Worm (Caenorhabditis elegans): Measurements from ENCODE around the gene acl-2.

DNA sequence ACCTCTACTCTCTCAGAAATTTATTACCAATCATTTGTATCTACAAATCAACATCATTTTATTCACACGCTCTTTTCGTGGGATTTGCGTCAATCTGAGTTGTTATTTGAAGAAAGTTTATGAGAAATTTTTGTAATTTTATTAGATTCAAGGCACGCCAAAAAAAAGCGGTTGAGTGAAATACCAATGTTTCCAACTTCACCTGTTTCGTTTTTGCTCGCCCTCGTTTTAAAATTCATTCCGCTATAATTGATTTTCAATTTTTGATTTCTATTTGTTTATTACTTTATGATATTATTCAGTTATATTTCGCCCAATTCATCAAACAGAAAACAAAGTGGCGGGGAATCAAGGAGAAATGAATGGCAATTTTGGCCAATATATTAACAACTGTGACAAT is 30.1 kb downstream of the acl-2 start, which contains the start of gene K08H10.10:
- TF ChIP-seq athp-1 (tag; optimal IDR thresholded peaks at IDR 0.05) (no peak), B0035.1 (tag; optimal IDR thresholded peaks at IDR 0.05) (no peak), F49E8.2 (tag; optimal IDR thresholded peaks at IDR 0.05; ENCODE audit: insufficient read depth) (no peak), egrh-3 (GFP tag; IDR thresholded peaks at IDR 0.05) (no peak), repo-1 (tag; optimal IDR thresholded peaks at IDR 0.05) (no peak), D2030.7 (GFP tag; IDR thresholded peaks at IDR 0.05) (no peak), ztf-25 (GFP tag; IDR thresholded peaks at IDR 0.05) (no peak), nfya-1 (tag; optimal IDR thresholded peaks at IDR 0.05; ENCODE audit: borderline replicate concordance, insufficient read depth) (no peak), dpl-1 (GFP tag; optimal IDR thresholded peaks at IDR 0.05) (no peak), snpc-4 (GFP tag; optimal IDR thresholded peaks at IDR 0.05) (no peak), snpc-4 (tag; optimal IDR thresholded peaks at IDR 0.05) (no peak), gei-17 (GFP tag; optimal IDR thresholded peaks at IDR 0.05) (no peak), snpc-3.4 (tag; optimal IDR thresholded peaks at IDR 0.05) (no peak)
